Worm (Caenorhabditis elegans): ENCODE results near the gene ZK1010.4.

ZK1010.4 gene

DNA sequence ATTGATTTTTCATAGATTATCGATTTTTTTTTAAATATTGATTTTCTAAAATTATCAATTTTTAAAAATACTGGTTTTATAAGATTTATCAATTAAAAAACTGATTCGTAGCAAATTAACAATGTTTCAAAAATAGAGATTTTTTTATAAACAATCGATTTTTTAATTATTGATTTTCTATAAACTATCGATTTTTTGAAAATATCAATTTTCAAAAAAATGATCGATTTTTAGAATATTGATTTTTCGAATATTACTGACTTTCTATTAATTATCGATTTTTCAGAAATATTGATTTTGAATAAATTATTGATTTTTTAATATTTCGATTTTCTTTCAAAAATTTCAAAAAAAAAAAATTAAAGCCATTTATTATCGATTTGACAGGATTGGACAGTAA is 28.3 kb upstream of the ZK1010.4 start:
- TF ChIP-seq T22C8.4 (GFP tag; IDR thresholded peaks at IDR 0.05) (peak; percentile 24), klf-2 (GFP tag; conservative IDR thresholded peaks at IDR 0.05) (no peak)

ce11 chrIII:12959286-12959685 is 21.6 kb upstream of the ZK1010.4 start:
- TF ChIP-seq ztf-23 (GFP tag; IDR thresholded peaks at IDR 0.05) (no peak), ztf-29 (GFP tag; IDR thresholded peaks at IDR 0.05) (no peak), tab-1 (GFP tag; IDR thresholded peaks at IDR 0.05) (no peak), T22C8.4 (GFP tag; IDR thresholded peaks at IDR 0.05) (no peak)

DNA sequence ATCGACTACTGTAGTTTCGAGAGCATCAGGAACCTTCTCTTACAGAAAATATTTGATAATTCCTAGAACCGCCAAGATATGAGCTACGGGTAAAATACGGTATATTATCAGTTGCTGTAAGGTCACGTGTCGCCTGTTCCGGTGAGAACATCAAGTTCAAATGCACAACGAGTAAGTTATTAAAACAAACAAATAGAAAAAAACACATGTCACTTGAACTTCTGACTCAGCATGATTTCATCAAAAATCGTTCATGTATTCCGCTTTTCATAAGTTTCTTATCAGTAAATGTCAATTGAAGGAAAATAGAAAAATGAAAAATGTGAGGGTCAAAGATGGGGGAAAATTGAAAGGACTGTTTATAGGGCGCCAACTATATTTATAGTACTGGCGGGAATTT is 20.2 kb upstream of the ZK1010.4 start:
- no peak for TF ChIP-seq ref-1 (GFP tag; conservative IDR thresholded peaks at IDR 0.05)

DNA sequence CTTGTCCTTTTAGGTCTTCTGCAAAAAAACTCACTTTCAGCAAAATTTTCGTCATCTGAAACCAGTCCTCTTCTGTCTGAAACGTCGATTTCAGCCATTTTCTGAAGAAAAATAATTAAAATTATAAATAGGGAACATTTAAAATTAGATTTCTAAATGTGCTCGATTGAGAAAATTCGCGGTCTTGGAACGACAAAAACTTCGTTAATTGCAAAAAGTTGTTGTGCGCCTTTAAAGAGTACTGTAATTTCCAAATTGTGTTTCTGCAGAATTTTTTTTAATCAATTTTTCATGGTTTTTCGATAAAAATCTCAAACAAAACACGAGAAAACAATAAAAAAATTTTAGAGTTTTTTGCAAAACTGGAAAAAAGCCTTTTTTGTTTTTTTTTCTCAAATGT is 14.0 kb upstream of the ZK1010.4 start, which contains the start of gene ttm-1:
Gene ttm-1 (minus strand): TSS at position 101 of the 400 bp plus-strand sequence.
- TF ChIP-seq med-1 (GFP tag; optimal IDR thresholded peaks at IDR 0.05; ENCODE audit: insufficient read depth): no peak
- TF ChIP-seq ztf-23 (GFP tag; IDR thresholded peaks at IDR 0.05): no peak
- TF ChIP-seq flt-1 (GFP tag; IDR thresholded peaks at IDR 0.05): no peak
- TF ChIP-seq klf-2 (GFP tag; conservative IDR thresholded peaks at IDR 0.05): no peak
- TF ChIP-seq cog-1 (tag; optimal IDR thresholded peaks at IDR 0.05): no peak
- TF ChIP-seq tab-1 (GFP tag; IDR thresholded peaks at IDR 0.05): no peak
- TF ChIP-seq T22C8.4 (GFP tag; IDR thresholded peaks at IDR 0.05): no peak
- TF ChIP-seq ztf-29 (GFP tag; IDR thresholded peaks at IDR 0.05): no peak
- no peak for TF ChIP-seq ref-1 (GFP tag; conservative IDR thresholded peaks at IDR 0.05)

DNA sequence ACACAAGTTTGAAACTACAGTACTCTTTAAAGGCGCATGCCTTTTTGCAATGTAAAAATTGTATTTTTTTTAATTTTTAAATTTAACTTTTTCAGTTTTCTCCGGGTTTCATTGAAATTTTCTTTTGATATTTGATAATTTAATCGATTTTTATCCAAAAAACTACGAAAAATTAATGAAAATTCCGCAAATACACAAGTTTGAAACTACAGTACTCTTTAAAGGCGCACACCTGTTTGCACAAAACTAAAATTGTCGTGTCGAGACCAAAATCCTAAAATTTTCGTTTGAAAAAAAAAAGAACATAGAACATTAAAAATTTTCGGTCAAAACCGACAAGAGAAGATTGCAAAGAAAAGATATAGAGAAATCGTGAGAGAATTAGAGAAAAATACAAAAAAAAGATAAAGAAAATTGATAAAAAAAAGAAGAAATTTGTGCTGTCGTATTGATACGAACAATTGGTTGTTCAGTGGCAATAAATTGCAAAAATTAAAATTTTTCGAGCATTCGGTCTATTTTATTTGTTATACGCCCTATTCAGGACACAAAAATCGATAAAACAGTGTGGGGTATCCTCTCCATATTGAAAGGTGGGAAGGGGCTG is 13.3 kb upstream of the ZK1010.4 start:
- TF ChIP-seq T22C8.4 (GFP tag; IDR thresholded peaks at IDR 0.05) (peak; percentile 66; the same call in 1 of the 2 replicates), cog-1 (tag; optimal IDR thresholded peaks at IDR 0.05) (no peak)

DNA sequence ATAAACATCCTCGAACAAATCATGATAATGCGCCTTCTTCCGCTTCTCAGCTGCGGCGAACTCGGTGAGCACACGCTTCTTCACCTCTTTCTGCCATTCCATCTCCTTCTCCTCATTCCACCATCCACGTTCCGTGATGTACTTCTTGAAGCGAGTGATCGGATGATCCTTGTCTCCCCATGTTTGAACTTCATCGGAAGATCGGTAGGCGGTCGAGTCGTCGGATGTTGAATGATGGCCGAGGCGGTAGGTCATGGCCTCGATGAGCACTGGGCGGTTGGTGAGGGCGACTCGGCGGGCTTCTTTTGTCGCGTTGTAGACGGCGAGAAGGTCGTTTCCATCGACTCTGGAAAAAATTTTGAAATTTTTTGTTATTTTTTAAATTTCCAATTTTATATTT is 12.5 kb upstream of the ZK1010.4 start:
- TF ChIP-seq med-1 (GFP tag; optimal IDR thresholded peaks at IDR 0.05; ENCODE audit: insufficient read depth) (no peak), T22C8.4 (GFP tag; IDR thresholded peaks at IDR 0.05) (no peak), flt-1 (GFP tag; IDR thresholded peaks at IDR 0.05) (no peak), ref-1 (GFP tag; conservative IDR thresholded peaks at IDR 0.05) (no peak), tab-1 (GFP tag; IDR thresholded peaks at IDR 0.05) (no peak), klf-2 (GFP tag; conservative IDR thresholded peaks at IDR 0.05) (no peak)

DNA sequence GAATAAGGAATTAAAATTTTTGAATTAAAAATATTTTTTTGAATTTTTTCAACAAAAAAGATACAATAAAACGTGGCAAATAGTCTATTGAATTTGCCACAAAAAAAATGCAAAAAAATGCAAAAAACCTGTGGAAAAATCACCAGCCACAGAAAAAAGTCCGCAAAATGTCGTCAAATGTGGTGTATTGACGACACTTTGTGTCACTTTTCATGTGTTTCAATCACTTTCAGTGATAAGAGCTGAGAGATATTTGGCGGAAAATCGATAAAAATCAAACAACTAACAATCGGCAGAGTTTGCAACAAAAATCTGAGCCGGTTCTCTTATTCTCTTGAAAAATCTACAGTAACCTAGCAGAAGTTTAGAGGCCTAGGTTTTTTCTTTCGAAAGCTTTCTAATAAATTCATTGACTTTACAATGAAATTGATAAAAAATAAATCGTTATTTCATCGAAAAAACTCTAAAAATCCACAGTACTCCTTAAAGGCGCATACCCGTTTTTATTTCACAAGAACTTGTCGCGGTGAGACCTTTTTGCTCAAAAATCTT is 9.0 kb upstream of the ZK1010.4 start:
- TF ChIP-seq ref-1 (GFP tag; conservative IDR thresholded peaks at IDR 0.05) (no peak), klf-2 (GFP tag; conservative IDR thresholded peaks at IDR 0.05) (no peak), T22C8.4 (GFP tag; IDR thresholded peaks at IDR 0.05) (no peak), ztf-29 (GFP tag; IDR thresholded peaks at IDR 0.05) (no peak), ztf-23 (GFP tag; IDR thresholded peaks at IDR 0.05) (no peak), cog-1 (tag; optimal IDR thresholded peaks at IDR 0.05) (no peak), med-1 (GFP tag; optimal IDR thresholded peaks at IDR 0.05; ENCODE audit: insufficient read depth) (no peak), tab-1 (GFP tag; IDR thresholded peaks at IDR 0.05) (no peak), flt-1 (GFP tag; IDR thresholded peaks at IDR 0.05) (no peak)

ce11 chrIII:12972398-12972797 is 8.5 kb upstream of the ZK1010.4 start, which contains the start of gene bckd-1A:
TSS of gene bckd-1A (minus strand) at chrIII:12972498.
- TF ChIP-seq T22C8.4 (GFP tag; IDR thresholded peaks at IDR 0.05) (no peak), flt-1 (GFP tag; IDR thresholded peaks at IDR 0.05) (no peak), cog-1 (tag; optimal IDR thresholded peaks at IDR 0.05) (no peak), ztf-29 (GFP tag; IDR thresholded peaks at IDR 0.05) (no peak), ztf-23 (GFP tag; IDR thresholded peaks at IDR 0.05) (no peak)

DNA sequence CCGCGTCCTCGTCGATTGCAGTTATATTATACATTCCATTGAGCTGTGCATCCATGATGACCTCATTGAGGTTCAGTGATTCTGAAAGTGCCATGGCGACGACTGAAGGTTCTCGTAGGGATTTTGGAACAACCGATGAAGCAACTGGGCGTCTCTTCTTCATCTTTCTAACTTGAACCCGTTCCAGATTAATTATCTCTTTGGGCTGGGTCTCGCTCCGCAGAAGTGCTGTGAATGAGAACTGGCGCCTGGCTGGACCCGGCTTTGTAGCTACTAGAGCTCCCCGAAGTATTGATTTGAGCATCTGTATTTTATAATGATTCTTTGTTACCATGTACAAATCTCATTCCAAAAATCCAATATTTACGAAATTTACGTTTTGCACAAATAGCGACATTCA is 3.3 kb upstream of the ZK1010.4 start, which contains the start of gene ZK1010.2:
Gene ZK1010.2 (minus strand): TSS at position 304 of the 400 bp plus-strand sequence.
- TF ChIP-seq cog-1 (tag; optimal IDR thresholded peaks at IDR 0.05) (no peak), ref-1 (GFP tag; conservative IDR thresholded peaks at IDR 0.05) (no peak), T22C8.4 (GFP tag; IDR thresholded peaks at IDR 0.05) (no peak), ztf-23 (GFP tag; IDR thresholded peaks at IDR 0.05) (no peak), tab-1 (GFP tag; IDR thresholded peaks at IDR 0.05) (no peak), med-1 (GFP tag; optimal IDR thresholded peaks at IDR 0.05; ENCODE audit: insufficient read depth) (no peak), klf-2 (GFP tag; conservative IDR thresholded peaks at IDR 0.05) (no peak), ztf-29 (GFP tag; IDR thresholded peaks at IDR 0.05) (no peak), flt-1 (GFP tag; IDR thresholded peaks at IDR 0.05) (no peak)

DNA sequence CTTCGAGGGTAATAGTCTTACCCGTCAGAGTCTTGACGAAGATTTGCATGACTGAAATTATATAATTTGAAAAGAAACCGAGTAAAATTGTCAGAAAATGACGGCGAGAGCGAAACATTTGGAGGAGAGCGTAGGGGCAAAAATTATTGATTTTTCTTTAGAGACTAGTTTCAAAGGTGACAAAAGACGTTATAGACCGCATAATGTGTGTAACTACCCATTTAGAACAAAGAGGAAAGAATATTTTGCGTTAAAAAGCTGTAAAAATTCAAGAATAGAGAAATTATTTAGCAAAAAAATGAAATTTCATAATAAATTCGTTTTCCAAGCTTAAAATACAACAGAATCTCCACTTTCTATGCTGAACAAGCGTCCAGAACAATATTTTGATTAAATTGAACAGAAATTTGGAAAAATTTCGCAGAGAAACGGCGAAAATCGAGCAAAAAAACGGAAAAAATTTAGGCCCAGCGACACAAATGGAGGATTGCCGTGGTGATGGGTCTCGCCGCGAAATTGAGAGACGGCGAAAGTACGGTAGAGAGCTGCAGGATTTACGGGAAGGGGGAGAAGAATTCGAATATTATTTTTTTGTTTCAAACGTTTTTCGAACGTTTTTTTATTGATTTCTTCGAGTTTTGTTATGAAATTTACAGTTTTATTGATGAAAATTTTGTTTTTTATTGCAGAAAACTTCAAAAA is 2.2 kb upstream of the ZK1010.4 start, which contains the start of the genes ubq-2 and frg-1:
Gene ubq-2 (minus strand): TSS at position 51 of the 702 bp plus-strand sequence.
Gene frg-1 (plus strand): TSS at position 690 of the 702 bp plus-strand sequence.
- TF ChIP-seq flt-1 (GFP tag; IDR thresholded peaks at IDR 0.05) (no peak), cog-1 (tag; optimal IDR thresholded peaks at IDR 0.05) (peak; percentile 10), ztf-23 (GFP tag; IDR thresholded peaks at IDR 0.05) (0 out of 2 replicates have a peak, but pooled peaks have one; percentile 25), T22C8.4 (GFP tag; IDR thresholded peaks at IDR 0.05) (peak; percentile 26; the same call in 1 of the 2 replicates)

Data from whole organism, midembryonic.